Fruit fly (Drosophila melanogaster) whole organism, embryonic: ENCODE results near the gene fru.
A peak's percentile ranks its signal among the peaks of the same experiment; 100 is the strongest.

Experiments used
- C15 ChIP-seq: fragments of 200-800 bp; sonication (Bioruptor generic); IDR thresholded peaks from 3 replicates; pipeline ENCODE4 v1.3.6; 2022; ENCODE audit warnings: missing biosample characterization, missing genetic modification characterization
- CG10959 ChIP-seq: fragments of 200-800 bp; sonication (Bioruptor generic); IDR thresholded peaks from 2 replicates; pipeline ENCODE4 v1.3.6; 2022; ENCODE audit warnings: missing biosample characterization, missing genetic modification characterization
- CG12391 ChIP-seq: fragments of 200-800 bp; sonication (Bioruptor generic); optimal IDR thresholded peaks from 3 replicates; lab custom pipeline; 2018; ENCODE audit warnings: missing biosample characterization, mild to moderate bottlenecking, missing genetic modification characterization, moderate library complexity
- CG17186 ChIP-seq: fragments of 200-800 bp; sonication (Bioruptor generic); optimal IDR thresholded peaks from 3 replicates; lab custom pipeline; 2017; ENCODE audit warnings: missing biosample characterization, missing genetic modification reagents, missing genetic modification characterization
- CG17829 ChIP-seq: fragments of 200-800 bp; optimal IDR thresholded peaks from 2 replicates; lab custom pipeline; 2019; ENCODE audit warnings: missing biosample characterization, mild to moderate bottlenecking, missing genetic modification characterization, moderate library complexity
- CG3726 ChIP-seq: fragments of 200-800 bp; sonication (Bioruptor generic); IDR thresholded peaks from 3 replicates; pipeline ENCODE4, ENCODE4 v1.3.6; 2022; ENCODE audit warnings: missing biosample characterization, missing genetic modification characterization
- CG4328 ChIP-seq: fragments of 200-800 bp; sonication (Bioruptor generic); optimal IDR thresholded peaks from 3 replicates; lab custom pipeline; 2017; ENCODE audit warnings: missing biosample characterization, missing genetic modification reagents, missing genetic modification characterization
- CG4360 ChIP-seq: fragments of 200-800 bp; sonication (Bioruptor generic); IDR thresholded peaks from 2 replicates; pipeline ENCODE4 v1.3.6; 2022; ENCODE audit warnings: missing biosample characterization, missing genetic modification characterization
- CG43689 ChIP-seq: fragments of 200-800 bp; sonication (Bioruptor generic); IDR thresholded peaks from 2 replicates; pipeline ENCODE4 v1.3.6; 2022; ENCODE audit warnings: missing biosample characterization, missing genetic modification characterization
- CG4404 ChIP-seq: fragments of 200-800 bp; sonication (Bioruptor generic); IDR thresholded peaks from 2 replicates; pipeline ENCODE4 v1.3.6; 2022; ENCODE audit warnings: missing biosample characterization, missing genetic modification characterization
- CG5953 ChIP-seq: fragments of 200-800 bp; sonication (Bioruptor generic); IDR thresholded peaks from 2 replicates; pipeline ENCODE4 v1.3.6; 2022; ENCODE audit warnings: missing biosample characterization, missing genetic modification characterization
- CG6683 ChIP-seq: fragments of 200-800 bp; sonication (Bioruptor generic); optimal IDR thresholded peaks from 2 replicates; lab custom pipeline; 2017; ENCODE audit warnings: missing biosample characterization, mild to moderate bottlenecking, missing genetic modification characterization, missing genetic modification reagents
- CG6765 ChIP-seq: fragments of 200-800 bp; sonication (Bioruptor generic); optimal IDR thresholded peaks from 3 replicates; lab custom pipeline; 2017; ENCODE audit warnings: missing biosample characterization, mild to moderate bottlenecking, missing genetic modification characterization
- CG7556 ChIP-seq: fragments of 200-800 bp; sonication (Bioruptor generic); optimal IDR thresholded peaks from 2 replicates; lab custom pipeline; 2017; ENCODE audit warnings: missing biosample characterization, mild to moderate bottlenecking, missing genetic modification characterization
- CG9215 ChIP-seq: fragments of 200-800 bp; sonication (Bioruptor generic); IDR thresholded peaks from 2 replicates; pipeline ENCODE4 v1.3.6; 2022; ENCODE audit warnings: missing biosample characterization, missing genetic modification characterization
- Deaf1 ChIP-seq: fragments of 200-800 bp; optimal IDR thresholded peaks from 3 replicates; lab custom pipeline; 2019; ENCODE audit warnings: missing biosample characterization, mild to moderate bottlenecking, missing genetic modification characterization, moderate library complexity
- HLH4C ChIP-seq: fragments of 200-800 bp; sonication (Bioruptor generic); IDR thresholded peaks from 3 replicates; pipeline ENCODE4 v1.3.6; 2022; ENCODE audit warnings: missing biosample characterization, missing genetic modification characterization; ENCODE audit not compliant: partially characterized antibody
- HLHmδ ChIP-seq: fragments of 200-800 bp; sonication (Bioruptor generic); optimal IDR thresholded peaks from 2 replicates; lab custom pipeline; 2018; ENCODE audit warnings: missing biosample characterization, mild to moderate bottlenecking, missing genetic modification characterization, moderate library complexity
- Hmr ChIP-seq: fragments of 200-800 bp; sonication (Bioruptor generic); optimal IDR thresholded peaks from 3 replicates; lab custom pipeline; 2017; ENCODE audit warnings: mild to moderate bottlenecking, missing biosample characterization, missing genetic modification reagents, missing genetic modification characterization
- Meics ChIP-seq: fragments of 200-800 bp; sonication (Bioruptor generic); optimal IDR thresholded peaks from 2 replicates; lab custom pipeline; 2017; ENCODE audit warnings: missing biosample characterization, mild to moderate bottlenecking, missing genetic modification characterization
- Neu2 ChIP-seq: fragments of 200-800 bp; sonication (Bioruptor generic); optimal IDR thresholded peaks from 3 replicates; lab custom pipeline; 2016; ENCODE audit warnings: missing biosample characterization, missing genetic modification characterization, borderline replicate concordance
- Nf-YB ChIP-seq: fragments of 200-800 bp; sonication (Bioruptor generic); optimal IDR thresholded peaks from 3 replicates; lab custom pipeline; 2019; ENCODE audit warnings: missing biosample characterization, mild to moderate bottlenecking, missing genetic modification characterization, moderate library complexity
- Optix ChIP-seq: fragments of 200-800 bp; sonication (Bioruptor generic); IDR thresholded peaks from 3 replicates; pipeline ENCODE4 v1.3.6; 2022; ENCODE audit warnings: missing biosample characterization, missing genetic modification characterization
- Rx ChIP-seq: fragments of 200-800 bp; sonication (Bioruptor generic); IDR thresholded peaks from 2 replicates; pipeline ENCODE4 v1.3.6; 2022; ENCODE audit warnings: missing biosample characterization, missing genetic modification characterization
- Six4 ChIP-seq: fragments of 200-800 bp; sonication (Bioruptor generic); optimal IDR thresholded peaks from 2 replicates; lab custom pipeline; 2016; ENCODE audit warnings: missing biosample characterization, missing genetic modification characterization
- Sox100B ChIP-seq: fragments of 200-800 bp; sonication (Bioruptor generic); optimal IDR thresholded peaks from 3 replicates; lab custom pipeline; 2018; ENCODE audit warnings: missing biosample characterization, mild to moderate bottlenecking, missing genetic modification characterization
- Taf1 ChIP-seq: fragments of 200-800 bp; sonication (Bioruptor generic); IDR thresholded peaks from 2 replicates; pipeline ENCODE4 v1.3.6; 2022; ENCODE audit warnings: missing biosample characterization, missing genetic modification characterization
- Trl ChIP-seq, 3 experiments: fragments of >200 bp in 2 of 3; fragments of 200-800 bp in 1 of 3; sonication (Bioruptor generic) in 1 of 3; optimal IDR thresholded peaks; 2 replicates in 1 of 3; 3 replicates in 2 of 3; lab custom pipeline; 2016 to 2017; ENCODE audit warnings: missing biosample characterization in 1 of 3, missing genetic modification characterization in 1 of 3
- ac ChIP-seq: fragments of 200-800 bp; sonication (Bioruptor generic); optimal IDR thresholded peaks from 3 replicates; lab custom pipeline; 2017; ENCODE audit warnings: missing biosample characterization, mild to moderate bottlenecking, missing genetic modification characterization
- ara ChIP-seq: fragments of 200-800 bp; sonication (Bioruptor generic); IDR thresholded peaks from 2 replicates; pipeline ENCODE4 v1.3.6; 2022; ENCODE audit warnings: missing biosample characterization, missing genetic modification characterization
- ase ChIP-seq: fragments of 200-800 bp; sonication (Bioruptor generic); IDR thresholded peaks from 3 replicates; pipeline ENCODE4 v1.3.6; 2022; ENCODE audit warnings: missing biosample characterization, missing genetic modification characterization
- cato ChIP-seq: fragments of 200-800 bp; sonication (Bioruptor generic); optimal IDR thresholded peaks from 2 replicates; lab custom pipeline; 2016; ENCODE audit warnings: missing biosample characterization, missing genetic modification characterization, borderline replicate concordance
- caup ChIP-seq: fragments of 200-800 bp; sonication (Bioruptor generic); optimal IDR thresholded peaks from 3 replicates; lab custom pipeline; 2017; ENCODE audit warnings: missing biosample characterization, mild to moderate bottlenecking, missing genetic modification characterization, moderate library complexity; ENCODE audit not compliant: severe bottlenecking
- gcm ChIP-seq: fragments of 200-800 bp; sonication (Bioruptor generic); optimal IDR thresholded peaks from 2 replicates; lab custom pipeline; 2019; ENCODE audit warnings: missing biosample characterization, mild to moderate bottlenecking, missing genetic modification characterization, moderate library complexity
- gro ChIP-seq: fragments of 200-800 bp; sonication (Bioruptor generic); optimal IDR thresholded peaks from 2 replicates; lab custom pipeline; 2016; ENCODE audit warnings: missing biosample characterization, missing genetic modification characterization
- ham ChIP-seq: fragments of 200-800 bp; sonication (Bioruptor generic); IDR thresholded peaks from 2 replicates; pipeline ENCODE4 v1.3.6; 2022; ENCODE audit warnings: missing biosample characterization, missing genetic modification characterization
- jumu ChIP-seq: fragments of 200-800 bp; sonication (Bioruptor generic); optimal IDR thresholded peaks from 3 replicates; lab custom pipeline; 2016; ENCODE audit warnings: missing biosample characterization, missing genetic modification characterization
- lmd ChIP-seq: fragments of 200-800 bp; sonication (Bioruptor generic); IDR thresholded peaks from 2 replicates; pipeline ENCODE4 v1.3.6; 2022; ENCODE audit warnings: missing biosample characterization, missing genetic modification characterization
- nerfin-1 ChIP-seq: fragments of 200-800 bp; sonication (Bioruptor generic); optimal IDR thresholded peaks from 3 replicates; lab custom pipeline; 2019; ENCODE audit warnings: missing biosample characterization, mild to moderate bottlenecking, missing genetic modification characterization, moderate library complexity
- odd ChIP-seq: fragments of 200-800 bp; sonication (Bioruptor generic); optimal IDR thresholded peaks from 2 replicates; lab custom pipeline; 2017; ENCODE audit warnings: missing biosample characterization, mild to moderate bottlenecking, missing genetic modification characterization
- pfk ChIP-seq: fragments of 200-800 bp; sonication (Bioruptor generic); optimal IDR thresholded peaks from 2 replicates; lab custom pipeline; 2018; ENCODE audit warnings: missing biosample characterization, mild to moderate bottlenecking, missing genetic modification characterization, moderate library complexity
- pho ChIP-seq: fragments of 200-800 bp; sonication (Bioruptor generic); optimal IDR thresholded peaks from 2 replicates; lab custom pipeline; 2016; ENCODE audit warnings: missing biosample characterization, missing genetic modification characterization
- pnt ChIP-seq: fragments of 200-800 bp; sonication (Bioruptor generic); optimal IDR thresholded peaks from 3 replicates; lab custom pipeline; 2016; ENCODE audit warnings: missing biosample characterization, missing genetic modification characterization
- pros ChIP-seq: fragments of 200-800 bp; sonication (Bioruptor generic); optimal IDR thresholded peaks from 3 replicates; lab custom pipeline; 2019; ENCODE audit warnings: missing biosample characterization, mild to moderate bottlenecking, missing genetic modification characterization, moderate library complexity
- ranshi ChIP-seq: fragments of 200-800 bp; sonication (Bioruptor generic); IDR thresholded peaks from 2 replicates; pipeline ENCODE4 v1.3.6; 2022; ENCODE audit warnings: missing biosample characterization, missing genetic modification characterization
- ssp ChIP-seq: fragments of 200-800 bp; sonication (Bioruptor generic); IDR thresholded peaks from 2 replicates; pipeline ENCODE4 v1.3.6; 2022; ENCODE audit warnings: missing biosample characterization, missing genetic modification characterization
- tgo ChIP-seq: fragments of 200-800 bp; sonication (Bioruptor generic); IDR thresholded peaks from 3 replicates; pipeline ENCODE4 v1.3.6; 2022; ENCODE audit warnings: missing biosample characterization, missing genetic modification characterization
- tin ChIP-seq: fragments of 200-800 bp; sonication (Bioruptor generic); optimal IDR thresholded peaks from 3 replicates; lab custom pipeline; 2016; ENCODE audit warnings: missing biosample characterization, missing genetic modification characterization

Gene fru

DNA sequence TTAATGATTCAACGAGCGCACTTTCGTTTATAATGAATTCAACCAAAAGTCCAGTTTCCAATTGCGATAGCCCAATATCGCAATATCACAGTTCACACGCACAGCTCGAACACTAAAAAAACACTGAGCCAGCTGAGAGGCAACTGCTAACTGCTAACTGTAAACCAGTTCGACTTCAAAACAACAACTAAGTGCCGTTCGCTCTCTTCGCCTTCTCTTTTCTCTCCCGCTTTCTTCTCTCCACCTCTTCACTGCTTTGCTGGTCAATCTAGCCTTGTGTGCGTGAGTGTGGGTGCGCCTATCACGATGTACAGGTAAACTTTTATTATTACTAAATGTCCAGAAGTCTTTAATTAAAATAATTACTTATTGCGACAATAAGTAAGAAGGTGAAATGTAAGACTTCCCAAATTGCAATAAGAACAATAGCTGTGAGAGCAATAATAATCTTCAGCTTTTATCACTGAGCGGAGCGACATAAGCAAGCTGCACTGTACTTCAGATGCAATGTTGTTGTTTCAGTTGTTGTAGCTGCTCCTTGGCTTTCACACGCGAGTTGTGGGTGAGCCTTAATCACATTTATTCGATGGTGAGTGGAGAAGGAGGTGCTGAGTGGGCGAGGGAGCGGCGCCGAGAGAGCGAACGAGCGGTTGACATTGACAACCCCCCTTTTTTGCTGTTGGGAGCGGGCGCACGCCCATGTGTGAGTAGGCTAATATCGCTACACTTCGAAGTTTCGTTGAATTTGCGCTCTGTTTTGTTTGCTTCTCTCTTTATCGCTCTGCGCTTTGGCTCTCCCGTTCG is 148.4 kb downstream of the fru start, which contains the start of gene Vti1b (continued):
- TF ChIP-seq C15 (GFP tag; lab: Robert Waterston, UW) (peak; percentile 77; the same call in 2 of the 3 replicates), ase (peak; percentile 85), gro (peak; percentile 89), pros (peak; percentile 95), CG7556 (GFP tag; lab: Kevin White, UChicago) (peak; percentile 93), nerfin-1 (tag; lab: Kevin White, UChicago) (peak; percentile 89), Neu2 (GFP tag; lab: Kevin White, UChicago) (peak; percentile 41), tin (peak; percentile 96), Meics (GFP tag; lab: Kevin White, UChicago) (peak; percentile 92), Optix (GFP tag; lab: Robert Waterston, UW) (peak; percentile 92), CG5953 (peak; percentile 91), Rx (peak; percentile 87), jumu (peak; percentile 90), CG17186 (GFP tag; lab: Kevin White, UChicago) (peak; percentile 75), CG3726 (peak; percentile 81), Deaf1 (peak; percentile 71), Six4 (GFP tag; lab: Kevin White, UChicago) (peak; percentile 94), lmd (peak; percentile 94), Hmr (GFP tag; lab: Kevin White, UChicago) (peak; percentile 90), ara (GFP tag; lab: Robert Waterston, UW) (peak; percentile 80), CG6765 (peak; percentile 83), CG10959 (GFP tag; lab: Robert Waterston, UW) (peak; percentile 89), cato (GFP tag; lab: Kevin White, UChicago) (peak; percentile 88), CG4360 (peak; percentile 82), CG12391 (peak; percentile 96), Trl (optimal IDR thresholded peaks at IDR 0.05; lab: Kevin White, UChicago) (peak; percentile 87 to 94), Trl (GFP tag; optimal IDR thresholded peaks at IDR 0.05; lab: Kevin White, UChicago) (peak; percentile 82), HLH4C (GFP tag; lab: Robert Waterston, UW) (peak; percentile 35; the same call in 1 of the 3 replicates), odd (peak; percentile 85), CG6683 (GFP tag; lab: Kevin White, UChicago) (peak; percentile 85), caup (GFP tag; lab: Kevin White, UChicago) (peak; percentile 92), Nf-YB (GFP tag; lab: Kevin White, UChicago) (peak; percentile 82), pfk (GFP tag; lab: Kevin White, UChicago) (no peak), ac (peak; percentile 74), ranshi (GFP tag; lab: Robert Waterston, UW) (peak; percentile 92), tgo (GFP tag; lab: Robert Waterston, UW) (peak; percentile 94), CG9215 (GFP tag; lab: Robert Waterston, UW) (peak; percentile 91), gcm (GFP tag; lab: Kevin White, UChicago) (peak; percentile 88), CG43689 (GFP tag; lab: Robert Waterston, UW) (peak; percentile 69), Taf1 (GFP tag; lab: Robert Waterston, UW) (peak; percentile 87), CG17829 (tag; lab: Kevin White, UChicago) (peak; percentile 94), CG4404 (GFP tag; lab: Robert Waterston, UW) (peak; percentile 85), Sox100B (GFP tag; lab: Kevin White, UChicago) (peak; percentile 91), CG4328 (GFP tag; lab: Kevin White, UChicago) (peak; percentile 72), pnt (GFP tag; lab: Kevin White, UChicago) (peak; percentile 85), pho (GFP tag; lab: Kevin White, UChicago) (peak; percentile 91), HLHmδ (GFP tag; lab: Kevin White, UChicago) (peak; percentile 62), ham (GFP tag; lab: Robert Waterston, UW) (peak; percentile 70), ssp (GFP tag; lab: Robert Waterston, UW) (peak; percentile 87)
